Worm (Caenorhabditis elegans) whole organism, mixed stage, embryonic: ENCODE results near the gene F44E5.17.

Source experiments
- M03D4.4 ChIP-seq: sonication (generic microtip); optimal IDR thresholded peaks from 2 replicates; lab custom pipeline; 2017; ENCODE audit warnings: mild to moderate bottlenecking, missing genetic modification characterization, missing compliant biosample characterization
- bed-3 ChIP-seq: fragments of 200-800 bp; sonication (Bioruptor generic); optimal IDR thresholded peaks from 3 replicates; lab custom pipeline; 2018; ENCODE audit warnings: mild to moderate bottlenecking, missing genetic modification characterization, moderate library complexity, missing compliant biosample characterization
- blmp-1 ChIP-seq: fragments of 150-350 bp; optimal IDR thresholded peaks from 2 replicates; lab custom pipeline; 2014; ENCODE audit warnings: missing biosample characterization, missing genetic modification characterization
- ceh-39 ChIP-seq: fragments of 150-350 bp; optimal IDR thresholded peaks from 2 replicates; lab custom pipeline; 2014; ENCODE audit warnings: missing biosample characterization, missing genetic modification characterization
- ceh-43 ChIP-seq: fragments of 200-800 bp; sonication (Bioruptor generic); optimal IDR thresholded peaks from 2 replicates; lab custom pipeline; 2018; ENCODE audit warnings: mild to moderate bottlenecking, missing genetic modification characterization, moderate library complexity, missing compliant biosample characterization
- ceh-83 ChIP-seq: fragments of 200-800 bp; sonication (Bioruptor generic); optimal IDR thresholded peaks from 2 replicates; lab custom pipeline; 2018; ENCODE audit warnings: mild to moderate bottlenecking, missing genetic modification characterization, missing compliant biosample characterization
- ces-1 ChIP-seq: fragments of 150-350 bp; optimal IDR thresholded peaks from 2 replicates; lab custom pipeline; 2014; ENCODE audit warnings: missing biosample characterization, missing genetic modification reagents, missing genetic modification characterization
- cnd-1 ChIP-seq: fragments of 200-800 bp; sonication (Bioruptor generic); optimal IDR thresholded peaks from 2 replicates; lab custom pipeline; 2018; ENCODE audit warnings: mild to moderate bottlenecking, missing genetic modification characterization, missing compliant biosample characterization
- drap-1 ChIP-seq: fragments of 200-800 bp; sonication (Bioruptor generic); optimal IDR thresholded peaks from 3 replicates; lab custom pipeline; 2018; ENCODE audit warnings: mild to moderate bottlenecking, missing genetic modification characterization, missing compliant biosample characterization
- elt-1 ChIP-seq: sonication (generic microtip); optimal IDR thresholded peaks from 2 replicates; lab custom pipeline; 2017; ENCODE audit warnings: missing genetic modification characterization, mild to moderate bottlenecking, missing compliant biosample characterization, antibody characterized with exemption, moderate library complexity, borderline replicate concordance; ENCODE audit not compliant: insufficient read depth
- elt-3 ChIP-seq: fragments of 150-350 bp; optimal IDR thresholded peaks from 2 replicates; lab custom pipeline; 2014; ENCODE audit warnings: missing biosample characterization, missing genetic modification characterization
- flh-1 ChIP-seq: fragments of 200-800 bp; sonication (Bioruptor generic); optimal IDR thresholded peaks from 2 replicates; lab custom pipeline; 2018; ENCODE audit warnings: mild to moderate bottlenecking, missing genetic modification characterization, moderate library complexity, missing compliant biosample characterization
- ham-2 ChIP-seq: fragments of 200-800 bp; sonication (Bioruptor generic); optimal IDR thresholded peaks from 2 replicates; lab custom pipeline; 2018; ENCODE audit warnings: mild to moderate bottlenecking, missing genetic modification characterization, missing compliant biosample characterization
- hlh-1 ChIP-seq: fragments of 150-350 bp; optimal IDR thresholded peaks from 2 replicates; lab custom pipeline; 2014; ENCODE audit warnings: missing biosample characterization, missing genetic modification reagents, missing genetic modification characterization
- lin-13 ChIP-seq: fragments of 150-350 bp; optimal IDR thresholded peaks from 2 replicates; lab custom pipeline; 2014; ENCODE audit warnings: missing biosample characterization, missing genetic modification characterization
- lin-32 ChIP-seq: fragments of 200-800 bp; sonication (Bioruptor generic); optimal IDR thresholded peaks from 2 replicates; lab custom pipeline; 2018; ENCODE audit warnings: mild to moderate bottlenecking, missing genetic modification characterization, missing compliant biosample characterization
- lsy-2 ChIP-seq: fragments of 150-350 bp; optimal IDR thresholded peaks from 2 replicates; lab custom pipeline; 2014; ENCODE audit warnings: missing biosample characterization, missing genetic modification characterization
- mab-5 ChIP-seq: fragments of 150-350 bp; optimal IDR thresholded peaks from 2 replicates; lab custom pipeline; 2014; ENCODE audit warnings: missing biosample characterization, missing genetic modification characterization
- mls-2 ChIP-seq: sonication (generic microtip); optimal IDR thresholded peaks from 2 replicates; lab custom pipeline; 2016; ENCODE audit warnings: mild to moderate bottlenecking, missing genetic modification characterization, moderate library complexity, missing compliant biosample characterization
- nhr-12 ChIP-seq: fragments of 150-350 bp; optimal IDR thresholded peaks from 2 replicates; lab custom pipeline; 2014; ENCODE audit warnings: missing biosample characterization, missing genetic modification characterization
- nhr-2 ChIP-seq: fragments of 150-350 bp; optimal IDR thresholded peaks from 2 replicates; lab custom pipeline; 2014; ENCODE audit warnings: missing biosample characterization, missing genetic modification characterization
- nhr-237 ChIP-seq: fragments of 150-350 bp; optimal IDR thresholded peaks from 2 replicates; lab custom pipeline; 2014; ENCODE audit warnings: missing biosample characterization, missing genetic modification characterization
- nhr-28 ChIP-seq: fragments of 150-350 bp; optimal IDR thresholded peaks from 2 replicates; lab custom pipeline; 2014; ENCODE audit warnings: missing biosample characterization, missing genetic modification characterization
- nhr-76 ChIP-seq: sonication (generic microtip); optimal IDR thresholded peaks from 2 replicates; lab custom pipeline; 2017; ENCODE audit warnings: missing biosample characterization, missing genetic modification characterization
- pha-4 ChIP-seq: fragments of 150-350 bp; optimal IDR thresholded peaks from 2 replicates; lab custom pipeline; 2018; ENCODE audit warnings: missing biosample characterization, missing genetic modification reagents, missing genetic modification characterization
- snpc-4 ChIP-seq: fragments of 150-350 bp; optimal IDR thresholded peaks from 2 replicates; lab custom pipeline; 2014; ENCODE audit warnings: missing biosample characterization, missing genetic modification characterization
- sptf-1 ChIP-seq: sonication (generic microtip); optimal IDR thresholded peaks from 2 replicates; lab custom pipeline; 2017; ENCODE audit warnings: mild to moderate bottlenecking, missing genetic modification characterization, moderate library complexity, missing compliant biosample characterization
- tbx-8 ChIP-seq: fragments of 200-800 bp; sonication (Bioruptor generic); optimal IDR thresholded peaks from 2 replicates; lab custom pipeline; 2018; ENCODE audit warnings: mild to moderate bottlenecking, missing genetic modification characterization, moderate library complexity, missing compliant biosample characterization
- unc-120 ChIP-seq: sonication (generic microtip); optimal IDR thresholded peaks from 2 replicates; lab custom pipeline; 2017; ENCODE audit warnings: missing genetic modification characterization, missing compliant biosample characterization; ENCODE audit not compliant: poor library complexity, severe bottlenecking
- unc-62 ChIP-seq: fragments of 150-350 bp; optimal IDR thresholded peaks from 2 replicates; lab custom pipeline; 2014; ENCODE audit warnings: missing biosample characterization, missing genetic modification reagents, missing genetic modification characterization
- zip-8 ChIP-seq: fragments of 150-350 bp; optimal IDR thresholded peaks from 2 replicates; lab custom pipeline; 2014; ENCODE audit warnings: missing biosample characterization, missing genetic modification characterization

F44E5.17 gene

ce11 chrII:11748494-11748893 is at the start of gene F44E5.17, which contains the start of gene gpb-1:
Gene F44E5.17, minus strand, starts transcription at chrII:11748594.
Gene gpb-1, minus strand, starts transcription at chrII:11748611.
- TF ChIP-seq nhr-12 (tag; lab: Kevin White, UChicago) = no peak
- TF ChIP-seq sptf-1 (tag; lab: Kevin White, UChicago) = no peak
- no peak for TF ChIP-seq mls-2
- no peak for TF ChIP-seq nhr-237
- TF ChIP-seq snpc-4 (tag; lab: Kevin White, UChicago) = no peak
- TF ChIP-seq elt-1 = no peak
- no peak for TF ChIP-seq nhr-28 (tag; lab: Kevin White, UChicago)
- no peak for TF ChIP-seq ham-2

DNA sequence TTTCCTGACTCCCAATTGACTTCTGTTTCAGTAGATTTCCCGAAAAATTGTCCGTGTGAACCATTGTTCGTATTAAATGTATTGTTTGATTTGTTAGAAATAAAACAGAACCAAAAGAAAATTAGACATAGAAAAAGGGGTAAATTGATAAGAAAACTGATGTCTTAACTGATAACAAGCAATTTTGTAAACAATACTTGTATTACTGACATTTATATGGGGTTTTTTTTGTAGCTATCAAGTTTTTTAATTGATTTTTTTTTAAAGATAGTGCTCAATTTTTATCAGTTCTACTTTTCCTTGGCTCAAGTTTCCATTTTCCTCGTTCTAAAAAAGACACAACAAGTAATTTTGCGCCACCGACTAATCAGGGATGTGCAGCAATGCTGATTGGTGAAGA is 48.8 kb upstream of the F44E5.17 start:
- TF ChIP-seq ceh-39 (tag; lab: Kevin White, UChicago) = no peak
- no peak for TF ChIP-seq bed-3 (GFP tag; lab: Kevin White, UChicago)
- no peak for TF ChIP-seq drap-1

DNA sequence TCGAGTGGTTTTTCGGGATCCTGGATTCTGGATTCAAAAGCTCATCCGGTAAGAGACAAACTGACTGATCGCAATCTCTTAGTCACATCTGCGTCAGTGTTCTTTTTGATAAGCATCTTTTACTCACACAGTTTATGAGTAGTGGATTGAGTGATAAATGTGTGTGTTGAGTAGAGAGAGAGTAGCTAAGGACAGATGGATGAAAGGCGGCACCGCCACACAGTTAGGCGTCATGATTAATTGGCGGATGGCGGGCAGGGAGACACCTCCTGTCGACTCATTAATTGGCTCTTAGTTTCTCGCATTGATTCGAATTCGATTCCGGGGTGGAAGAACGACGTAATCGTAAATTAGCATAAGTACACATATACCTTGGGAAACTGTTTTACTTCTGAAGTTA is 46.0 kb upstream of the F44E5.17 start:
- TF ChIP-seq cnd-1 (tag; lab: Kevin White, UChicago) = peak; percentile 56
- peak; percentile 26 for TF ChIP-seq unc-62 (GFP tag; lab: Kevin White, UChicago)
- peak; percentile 37 for TF ChIP-seq hlh-1 (tag; lab: Kevin White, UChicago)
- no peak for TF ChIP-seq lin-32
- TF ChIP-seq flh-1 (GFP tag; lab: Kevin White, UChicago) = no peak
- peak; percentile 1 for TF ChIP-seq nhr-2 (tag; lab: Kevin White, UChicago)
- TF ChIP-seq, all 35 proteins: peak for 4

ce11 chrII:11790458-11790857 is 42.1 kb upstream of the F44E5.17 start, which contains the start of gene F43G6.4:
Gene F43G6.4, plus strand, starts transcription at chrII:11790758.
- no peak for TF ChIP-seq pha-4
- no peak for TF ChIP-seq elt-1
- no peak for TF ChIP-seq M03D4.4
- TF ChIP-seq nhr-28 (tag; lab: Kevin White, UChicago) = no peak
- no peak for TF ChIP-seq lsy-2 (tag; lab: Kevin White, UChicago)
- no peak for TF ChIP-seq unc-120 (tag; lab: Kevin White, UChicago)
- TF ChIP-seq lin-32 = no peak
- TF ChIP-seq blmp-1 (tag; lab: Kevin White, UChicago) = no peak
- TF ChIP-seq zip-8 (tag; lab: Kevin White, UChicago) = no peak
- TF ChIP-seq mab-5 (tag; lab: Kevin White, UChicago) = no peak
- no peak for TF ChIP-seq lin-13
- TF ChIP-seq nhr-76 (tag; lab: Kevin White, UChicago) = no peak
- TF ChIP-seq ceh-83 (GFP tag; lab: Kevin White, UChicago) = no peak
- no peak for TF ChIP-seq nhr-2 (tag; lab: Kevin White, UChicago)
- TF ChIP-seq cnd-1 (tag; lab: Kevin White, UChicago) = no peak

- TF ChIP-seq ceh-83 (GFP tag; lab: Kevin White, UChicago) (no peak), drap-1 (no peak), lin-32 (no peak), mab-5 (tag; lab: Kevin White, UChicago) (no peak), bed-3 (GFP tag; lab: Kevin White, UChicago) (no peak), tbx-8 (GFP tag; lab: Kevin White, UChicago) (no peak), ceh-43 (no peak), flh-1 (GFP tag; lab: Kevin White, UChicago) (no peak), ces-1 (GFP tag; lab: Kevin White, UChicago) (no peak), unc-120 (tag; lab: Kevin White, UChicago) (no peak), elt-3 (no peak), M03D4.4 (no peak), pha-4 (no peak), elt-1 (no peak), cnd-1 (tag; lab: Kevin White, UChicago) (no peak)
Measured at ce11 chrII:11788025-11788424, 39.6 kb upstream of the F44E5.17 start.

- TF ChIP-seq ceh-43 (no peak), lsy-2 (tag; lab: Kevin White, UChicago) (peak; percentile 86)
Measured at ce11 chrII:11782493-11782892, 34.1 kb upstream of the F44E5.17 start, which contains the start of gene F43G6.16. Gene F43G6.16, minus strand, starts transcription at chrII:11782633.
